Worm (Caenorhabditis elegans) whole organism, midembryonic: ENCODE measurements around the gene ZK686.3.

ENCODE experiments used
- T22C8.4 ChIP-seq: fragments of 200-800 bp; sonication (Bioruptor generic); IDR thresholded peaks from 2 replicates; pipeline ENCODE4 v1.3.6; 2022; ENCODE audit warnings: missing genetic modification characterization, missing compliant biosample characterization
- cog-1 ChIP-seq: sonication (generic microtip); optimal IDR thresholded peaks from 2 replicates; lab custom pipeline; 2016; ENCODE audit warnings: missing genetic modification characterization, missing compliant biosample characterization
- flt-1 ChIP-seq: fragments of 200-800 bp; sonication (Bioruptor generic); IDR thresholded peaks from 2 replicates; pipeline ENCODE4 v1.3.6; 2022; ENCODE audit warnings: missing genetic modification characterization, missing compliant biosample characterization
- klf-2 ChIP-seq: fragments of 200-800 bp; sonication (Bioruptor generic); conservative IDR thresholded peaks from 2 replicates; pipeline ENCODE4 v1.3.6; 2022; ENCODE audit warnings: missing genetic modification reagents, missing genetic modification characterization, missing compliant biosample characterization
- med-1 ChIP-seq: sonication (generic microtip); optimal IDR thresholded peaks from 2 replicates; lab custom pipeline; 2017; ENCODE audit warnings: missing genetic modification characterization, mild to moderate bottlenecking, missing compliant biosample characterization, antibody characterized with exemption, missing genetic modification reagents; ENCODE audit not compliant: insufficient read depth
- ref-1 ChIP-seq: fragments of 200-800 bp; sonication (Bioruptor generic); conservative IDR thresholded peaks from 2 replicates; pipeline ENCODE4 v1.3.6; 2022; ENCODE audit warnings: missing genetic modification reagents, missing genetic modification characterization, missing compliant biosample characterization
- tab-1 ChIP-seq: fragments of 200-800 bp; sonication (Bioruptor generic); IDR thresholded peaks from 2 replicates; pipeline ENCODE4 v1.3.6; 2022; ENCODE audit warnings: missing genetic modification characterization, missing compliant biosample characterization
- ztf-23 ChIP-seq: fragments of 200-800 bp; sonication (Bioruptor generic); IDR thresholded peaks from 2 replicates; pipeline ENCODE4 v1.3.6; 2022; ENCODE audit warnings: missing genetic modification reagents, missing genetic modification characterization, missing compliant biosample characterization
- ztf-29 ChIP-seq: fragments of 200-800 bp; sonication (Bioruptor generic); IDR thresholded peaks from 2 replicates; pipeline ENCODE4 v1.3.6; 2022; ENCODE audit warnings: missing genetic modification reagents, missing genetic modification characterization, missing compliant biosample characterization

Gene ZK686.3

DNA sequence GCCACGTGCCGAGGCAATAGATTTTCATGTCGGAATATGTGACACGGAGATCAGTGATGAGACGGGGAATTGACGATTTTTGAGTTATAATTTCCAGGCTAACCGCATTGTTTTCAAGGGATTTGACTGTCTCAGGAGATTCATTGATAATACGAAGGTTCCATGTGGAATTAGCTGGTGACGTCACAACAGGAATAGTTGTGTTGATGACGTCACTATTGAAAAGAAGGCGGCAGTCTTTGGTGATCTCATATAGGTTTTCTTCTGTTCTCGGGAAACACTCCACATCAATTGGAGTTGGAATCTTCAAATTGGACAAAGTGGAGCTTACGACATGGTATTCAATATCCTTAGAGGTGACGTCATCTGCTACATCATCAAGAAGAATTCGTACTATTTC is 25.7 kb downstream of the ZK686.3 start:
- TF ChIP-seq ztf-29 (GFP tag; lab: Robert Waterston, UW) = no peak
- TF ChIP-seq ztf-23 (GFP tag; lab: Robert Waterston, UW) = no peak
- no peak for TF ChIP-seq T22C8.4 (GFP tag; lab: Robert Waterston, UW)
- TF ChIP-seq ref-1 = no peak
- TF ChIP-seq cog-1 (tag; lab: Kevin White, UChicago) = no peak
- no peak for TF ChIP-seq med-1 (GFP tag; lab: Kevin White, UChicago)
- TF ChIP-seq klf-2 (GFP tag; lab: Robert Waterston, UW) = no peak
- TF ChIP-seq tab-1 (GFP tag; lab: Robert Waterston, UW) = no peak
- no peak for TF ChIP-seq flt-1 (GFP tag; lab: Robert Waterston, UW)

DNA sequence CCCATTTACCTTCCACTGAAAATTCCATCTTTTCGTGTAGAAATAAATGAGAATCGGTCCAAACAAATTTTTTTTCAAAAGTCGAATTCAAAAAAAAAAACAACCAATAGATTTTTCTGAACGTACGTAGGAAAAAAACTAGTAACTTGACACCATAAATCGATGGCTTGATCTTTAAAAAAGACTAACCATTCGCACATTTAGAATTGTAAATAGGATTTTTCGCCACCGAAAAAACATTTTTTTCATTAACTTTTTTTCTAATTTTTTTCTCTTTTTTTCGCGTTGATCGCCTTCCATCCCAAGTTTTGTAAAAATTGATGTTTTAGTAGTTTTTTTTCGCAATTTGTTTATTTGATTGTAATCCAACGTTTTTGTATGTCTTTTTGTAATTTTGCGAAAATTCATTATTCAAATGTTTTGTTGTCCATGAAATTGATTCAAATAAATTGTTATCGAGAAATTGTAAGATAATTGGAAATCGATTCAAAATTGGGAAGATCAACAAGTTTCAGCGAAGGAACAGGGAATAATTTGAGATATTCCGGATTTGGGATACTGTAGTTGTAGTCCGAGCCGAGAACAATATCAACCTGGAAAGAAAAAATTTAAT is 31.1 kb downstream of the ZK686.3 start:
- TF ChIP-seq flt-1 (GFP tag; lab: Robert Waterston, UW) = no peak
- TF ChIP-seq med-1 (GFP tag; lab: Kevin White, UChicago) = no peak
- TF ChIP-seq T22C8.4 (GFP tag; lab: Robert Waterston, UW) = no peak
- TF ChIP-seq ztf-23 (GFP tag; lab: Robert Waterston, UW) = no peak
- TF ChIP-seq ztf-29 (GFP tag; lab: Robert Waterston, UW) = no peak
- no peak for TF ChIP-seq ref-1
- no peak for TF ChIP-seq cog-1 (tag; lab: Kevin White, UChicago)
- TF ChIP-seq klf-2 (GFP tag; lab: Robert Waterston, UW) = no peak
- no peak for TF ChIP-seq tab-1 (GFP tag; lab: Robert Waterston, UW)

- no peak for TF ChIP-seq ref-1
- TF ChIP-seq klf-2 (GFP tag; lab: Robert Waterston, UW) = no peak
- TF ChIP-seq cog-1 (tag; lab: Kevin White, UChicago) = no peak
- TF ChIP-seq tab-1 (GFP tag; lab: Robert Waterston, UW) = no peak
- TF ChIP-seq med-1 (GFP tag; lab: Kevin White, UChicago) = no peak
- TF ChIP-seq flt-1 (GFP tag; lab: Robert Waterston, UW) = no peak
- TF ChIP-seq T22C8.4 (GFP tag; lab: Robert Waterston, UW) = no peak
- no peak for TF ChIP-seq ztf-23 (GFP tag; lab: Robert Waterston, UW)
- no peak for TF ChIP-seq ztf-29 (GFP tag; lab: Robert Waterston, UW)
These were observed 32.1 kb downstream of the ZK686.3 start for ce11 chrIII:7736806-7737205.

- TF ChIP-seq flt-1 (GFP tag; lab: Robert Waterston, UW) = no peak
- no peak for TF ChIP-seq med-1 (GFP tag; lab: Kevin White, UChicago)
- no peak for TF ChIP-seq klf-2 (GFP tag; lab: Robert Waterston, UW)
- TF ChIP-seq T22C8.4 (GFP tag; lab: Robert Waterston, UW) = no peak
- TF ChIP-seq ref-1 = no peak
- TF ChIP-seq tab-1 (GFP tag; lab: Robert Waterston, UW) = no peak
- TF ChIP-seq ztf-29 (GFP tag; lab: Robert Waterston, UW) = no peak
- TF ChIP-seq ztf-23 (GFP tag; lab: Robert Waterston, UW) = no peak
- no peak for TF ChIP-seq cog-1 (tag; lab: Kevin White, UChicago)
These were observed 32.9 kb downstream of the ZK686.3 start for ce11 chrIII:7736003-7736402.

- TF ChIP-seq T22C8.4 (GFP tag; lab: Robert Waterston, UW) (no peak), ztf-23 (GFP tag; lab: Robert Waterston, UW) (no peak), cog-1 (tag; lab: Kevin White, UChicago) (peak; percentile 23), med-1 (GFP tag; lab: Kevin White, UChicago) (no peak), ztf-29 (GFP tag; lab: Robert Waterston, UW) (no peak), klf-2 (GFP tag; lab: Robert Waterston, UW) (no peak), flt-1 (GFP tag; lab: Robert Waterston, UW) (no peak)
These were observed 34.8 kb downstream of the ZK686.3 start for ce11 chrIII:7734105-7734504.

DNA sequence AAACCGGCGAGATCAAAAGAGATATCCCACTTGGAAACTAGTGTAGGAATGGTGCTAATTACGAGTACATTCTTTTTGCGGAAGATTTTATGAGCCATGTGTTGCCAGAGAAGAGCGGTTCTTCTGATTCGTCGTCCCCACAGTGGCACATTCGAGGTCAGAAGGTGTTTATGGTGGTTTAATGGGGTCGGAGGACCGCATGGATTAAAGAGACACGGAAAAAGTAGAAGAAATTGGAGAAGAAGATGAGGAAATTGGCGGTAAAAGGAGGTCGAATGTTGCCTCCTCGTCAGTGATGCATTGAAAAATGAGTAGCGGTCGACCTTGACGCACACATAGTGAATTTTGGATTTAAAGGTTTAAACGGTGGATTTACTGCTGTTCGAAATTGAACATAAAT is 35.3 kb downstream of the ZK686.3 start:
- TF ChIP-seq flt-1 (GFP tag; lab: Robert Waterston, UW) = peak; percentile 25; the same call in 1 of the 2 replicates
- TF ChIP-seq ztf-23 (GFP tag; lab: Robert Waterston, UW) = 0 out of 2 replicates have a peak, but pooled peaks have one; percentile 46
- TF ChIP-seq ztf-29 (GFP tag; lab: Robert Waterston, UW) = no peak
- no peak for TF ChIP-seq cog-1 (tag; lab: Kevin White, UChicago)

- no peak for TF ChIP-seq ref-1
- TF ChIP-seq ztf-29 (GFP tag; lab: Robert Waterston, UW) = no peak
- TF ChIP-seq tab-1 (GFP tag; lab: Robert Waterston, UW) = no peak
- TF ChIP-seq klf-2 (GFP tag; lab: Robert Waterston, UW) = no peak
These were observed 37.8 kb downstream of the ZK686.3 start for ce11 chrIII:7731085-7731484.

- TF ChIP-seq med-1 (GFP tag; lab: Kevin White, UChicago) = no peak
- TF ChIP-seq ztf-23 (GFP tag; lab: Robert Waterston, UW) = no peak
- TF ChIP-seq ref-1 = no peak
- TF ChIP-seq ztf-29 (GFP tag; lab: Robert Waterston, UW) = no peak
- TF ChIP-seq flt-1 (GFP tag; lab: Robert Waterston, UW) = no peak
- no peak for TF ChIP-seq tab-1 (GFP tag; lab: Robert Waterston, UW)
- TF ChIP-seq T22C8.4 (GFP tag; lab: Robert Waterston, UW) = no peak
- no peak for TF ChIP-seq klf-2 (GFP tag; lab: Robert Waterston, UW)
- no peak for TF ChIP-seq cog-1 (tag; lab: Kevin White, UChicago)
These were observed 38.5 kb downstream of the ZK686.3 start for ce11 chrIII:7730331-7730730.

DNA sequence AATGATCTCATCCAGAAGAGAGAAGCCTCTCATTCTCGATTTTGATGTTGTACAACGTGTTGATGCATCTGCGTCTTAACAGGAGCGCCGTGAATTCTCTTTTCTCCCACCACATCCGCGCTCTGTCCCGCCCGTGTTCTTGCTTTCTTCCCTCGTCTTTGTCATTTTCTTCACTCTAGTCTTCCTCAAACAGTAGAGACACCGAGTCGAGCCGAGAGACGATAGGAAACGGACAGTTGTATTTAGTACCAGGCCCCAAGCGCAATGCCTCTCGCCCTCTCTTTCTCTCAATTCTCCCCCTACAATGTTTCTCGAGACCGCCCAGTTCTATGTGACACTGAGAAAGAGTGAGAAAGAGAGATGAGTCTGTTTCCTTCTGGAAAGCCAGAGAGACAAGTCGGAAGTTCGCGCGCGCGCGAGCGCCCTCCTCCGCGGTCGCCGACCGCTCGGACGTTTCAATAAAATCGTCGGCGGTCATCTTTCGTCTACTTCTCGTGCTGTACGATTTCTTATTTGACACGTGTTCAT is 39.3 kb downstream of the ZK686.3 start, which contains the start of gene ZK112.4:
TSS of gene ZK112.4 (minus strand) at position 478 of the 528 bp plus-strand sequence.
- TF ChIP-seq T22C8.4 (GFP tag; lab: Robert Waterston, UW) = no peak
- peak; percentile 27; the same call in 1 of the 2 replicates for TF ChIP-seq ztf-23 (GFP tag; lab: Robert Waterston, UW)
- peak; percentile 85 for TF ChIP-seq cog-1 (tag; lab: Kevin White, UChicago)
- no peak for TF ChIP-seq ztf-29 (GFP tag; lab: Robert Waterston, UW)
- no peak for TF ChIP-seq tab-1 (GFP tag; lab: Robert Waterston, UW)
- TF ChIP-seq med-1 (GFP tag; lab: Kevin White, UChicago) = no peak
- TF ChIP-seq ref-1 = no peak
- peak; percentile 28; the same call in 1 of the 2 replicates for TF ChIP-seq flt-1 (GFP tag; lab: Robert Waterston, UW)
- no peak for TF ChIP-seq klf-2 (GFP tag; lab: Robert Waterston, UW)
